Fruit fly (Drosophila melanogaster): ENCODE results near the gene CG14323.
A peak's percentile ranks its signal among the peaks of the same experiment; 100 is the strongest.

Gene CG14323

DNA sequence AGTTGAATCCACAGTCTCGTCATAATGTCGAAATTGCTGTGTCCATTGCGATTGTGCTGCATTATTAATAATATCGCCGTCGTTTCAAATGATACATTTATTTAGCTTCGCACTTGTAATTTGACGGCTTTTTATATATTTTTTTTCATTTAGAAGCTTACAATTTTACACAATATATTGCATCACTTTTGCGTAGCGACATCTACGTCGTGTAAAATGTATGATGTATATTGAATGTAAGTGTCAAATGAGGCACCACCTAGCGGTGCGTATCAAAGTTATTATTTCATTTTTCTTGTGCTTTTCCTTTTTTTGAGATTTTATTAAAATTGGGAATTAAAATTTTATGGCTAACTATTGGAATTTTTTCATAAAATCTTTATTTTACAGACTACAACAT, 5.4 kb downstream of the CG14323 start:
- TF ChIP-seq CG16813 (GFP tag; IDR thresholded peaks at IDR 0.05; ENCODE audit: partially characterized antibody) = peak; percentile 62
- TF ChIP-seq corto (GFP tag; optimal IDR thresholded peaks at IDR 0.05) = no peak
- peak; percentile 79; the same call in 1 of the 2 replicates for TF ChIP-seq CG42726 (GFP tag; IDR thresholded peaks at IDR 0.05; ENCODE audit: partially characterized antibody)
- peak; percentile 81 for TF ChIP-seq Dip2 (GFP tag; IDR thresholded peaks at IDR 0.05)
- peak; percentile 37 for TF ChIP-seq Abd-B (GFP tag; optimal IDR thresholded peaks at IDR 0.05)
- TF ChIP-seq Jarid2 (GFP tag; optimal IDR thresholded peaks at IDR 0.05) = no peak
- TF ChIP-seq tap (tag; optimal IDR thresholded peaks at IDR 0.05) = no peak
- TF ChIP-seq slbo (GFP tag; IDR thresholded peaks at IDR 0.05) = 0 out of 2 replicates have a peak, but pooled peaks have one; percentile 34
- peak; percentile 37; the same call in 1 of the 2 replicates for TF ChIP-seq Rfx (GFP tag; IDR thresholded peaks at IDR 0.05)
- TF ChIP-seq Ets65A (GFP tag) = peak; percentile 91
- no peak for TF ChIP-seq CG30431 (GFP tag; optimal IDR thresholded peaks at IDR 0.05)
- TF ChIP-seq sqz (GFP tag; optimal IDR thresholded peaks at IDR 0.05) = peak; percentile 28
- TF ChIP-seq vvl (GFP tag; IDR thresholded peaks at IDR 0.05) = no peak
- TF ChIP-seq emc (GFP tag; optimal IDR thresholded peaks at IDR 0.05) = no peak
- no peak for TF ChIP-seq otp (GFP tag; IDR thresholded peaks at IDR 0.05)
- no peak for TF ChIP-seq nmo (GFP tag; optimal IDR thresholded peaks at IDR 0.05)
- TF ChIP-seq Nf-YC (tag; optimal IDR thresholded peaks at IDR 0.05) = no peak
- no peak for TF ChIP-seq ci (GFP tag; IDR thresholded peaks at IDR 0.05)
- peak; percentile 93 for TF ChIP-seq CG2199 (GFP tag; IDR thresholded peaks at IDR 0.05)
- TF ChIP-seq danr (GFP tag; IDR thresholded peaks at IDR 0.05) = no peak
- no peak for TF ChIP-seq Fer2 (tag; optimal IDR thresholded peaks at IDR 0.05)
- peak; percentile 90 for TF ChIP-seq CTCF (GFP tag; optimal IDR thresholded peaks at IDR 0.05)
- no peak for TF ChIP-seq fru (optimal IDR thresholded peaks at IDR 0.05)
- TF ChIP-seq CG7928 (GFP tag; optimal IDR thresholded peaks at IDR 0.05) = no peak
- peak; percentile 54 for TF ChIP-seq Med (GFP tag)
- peak; percentile 51; the same call in 1 of the 3 replicates for TF ChIP-seq CG6791 (GFP tag; IDR thresholded peaks at IDR 0.05; ENCODE audit: partially characterized antibody)
- TF ChIP-seq CG17612 (GFP tag; IDR thresholded peaks at IDR 0.05) = no peak
- peak; percentile 38 for TF ChIP-seq CG8478 (optimal IDR thresholded peaks at IDR 0.05)
- no peak for TF ChIP-seq esg (GFP tag; conservative IDR thresholded peaks at IDR 0.05)
- TF ChIP-seq Spps (tag; optimal IDR thresholded peaks at IDR 0.05) = no peak
- no peak for TF ChIP-seq chn (GFP tag; optimal IDR thresholded peaks at IDR 0.05)
- TF ChIP-seq Opbp (GFP tag; IDR thresholded peaks at IDR 0.05; ENCODE audit: partially characterized antibody) = peak; percentile 54; the same call in 1 of the 3 replicates
- TF ChIP-seq jumu (GFP tag; optimal IDR thresholded peaks at IDR 0.05) = no peak
- 0 out of 2 replicates have a peak, but pooled peaks have one; percentile 45 for TF ChIP-seq CG6272 (GFP tag; IDR thresholded peaks at IDR 0.05)
- TF ChIP-seq CG1647 (GFP tag; optimal IDR thresholded peaks at IDR 0.05) = no peak
- TF ChIP-seq CG15696 (tag; optimal IDR thresholded peaks at IDR 0.05) = no peak
- no peak for TF ChIP-seq sd (tag; optimal IDR thresholded peaks at IDR 0.05)
- no peak for TF ChIP-seq CG4424 (GFP tag; optimal IDR thresholded peaks at IDR 0.05)
- no peak for TF ChIP-seq sisA (GFP tag; IDR thresholded peaks at IDR 0.05)
- TF ChIP-seq Bgb (GFP tag; IDR thresholded peaks at IDR 0.05; ENCODE audit: partially characterized antibody) = peak; percentile 73
- TF ChIP-seq CG32532 (GFP tag; IDR thresholded peaks at IDR 0.05) = 0 out of 2 replicates have a peak, but pooled peaks have one; percentile 7
- TF ChIP-seq CG7786 (GFP tag; optimal IDR thresholded peaks at IDR 0.05) = no peak
- TF ChIP-seq prd (optimal IDR thresholded peaks at IDR 0.05) = peak in 1 of 2 experiments; percentile 11
- no peak for TF ChIP-seq prd (GFP tag; IDR thresholded peaks at IDR 0.05)
- no peak for TF ChIP-seq pan (optimal IDR thresholded peaks at IDR 0.05)
- TF ChIP-seq pan (GFP tag; optimal IDR thresholded peaks at IDR 0.05 in 1 of 2, IDR thresholded peaks at IDR 0.05 in 1 of 2) = no peak
- TF ChIP-seq sens (GFP tag) = peak; percentile 20
- TF ChIP-seq fd102C (GFP tag; optimal IDR thresholded peaks at IDR 0.05) = no peak
- TF ChIP-seq CG17361 (GFP tag; IDR thresholded peaks at IDR 0.05) = 0 out of 3 replicates have a peak, but pooled peaks have one; percentile 17
- TF ChIP-seq amos (GFP tag; IDR thresholded peaks at IDR 0.05; ENCODE audit: partially characterized antibody) = peak; percentile 72
- TF ChIP-seq CG14441 (GFP tag; IDR thresholded peaks at IDR 0.05) = no peak
- peak in 1 of 2 experiments; percentile 74 for TF ChIP-seq Pdp1 (GFP tag; optimal IDR thresholded peaks at IDR 0.05)
- peak; percentile 6 for TF ChIP-seq gsb-n (tag; optimal IDR thresholded peaks at IDR 0.05)

Data from whole organism, embryonic.